Worm (Caenorhabditis elegans) whole organism, L3 larva: ENCODE results near the gene mdf-1.

Experiments used
- R02D3.7 ChIP-seq: fragments of 150-350 bp; optimal IDR thresholded peaks from 2 replicates; lab custom pipeline; 2014; ENCODE audit warnings: missing biosample characterization, missing genetic modification characterization
- ama-1 ChIP-seq: fragments of 150-350 bp; optimal IDR thresholded peaks from 2 replicates; lab custom pipeline; 2018
- ceh-28 ChIP-seq: fragments of 150-350 bp; optimal IDR thresholded peaks from 2 replicates; lab custom pipeline; 2014; ENCODE audit warnings: missing biosample characterization, missing genetic modification reagents, missing genetic modification characterization
- ceh-82 ChIP-seq: fragments of 150-350 bp; optimal IDR thresholded peaks from 2 replicates; lab custom pipeline; 2014; ENCODE audit warnings: missing biosample characterization, missing genetic modification characterization
- ceh-9 ChIP-seq: sonication (generic microtip); optimal IDR thresholded peaks from 2 replicates; lab custom pipeline; 2018; ENCODE audit warnings: missing biosample characterization, missing genetic modification characterization
- daf-12 ChIP-seq: fragments of 150-350 bp; optimal IDR thresholded peaks from 2 replicates; lab custom pipeline; 2014; ENCODE audit warnings: missing biosample characterization, missing genetic modification reagents, missing genetic modification characterization
- egl-27 ChIP-seq: sonication (generic microtip); optimal IDR thresholded peaks from 4 replicates; lab custom pipeline; 2017; ENCODE audit warnings: missing biosample characterization, missing genetic modification reagents, missing genetic modification characterization
- elt-2 ChIP-seq: sonication (generic microtip); optimal IDR thresholded peaks from 2 replicates; lab custom pipeline; 2016; ENCODE audit warnings: missing genetic modification reagents, mild to moderate bottlenecking, missing genetic modification characterization, missing compliant biosample characterization
- elt-3 ChIP-seq, 3 experiments: fragments of 150-350 bp in 1 of 3; sonication (generic microtip) in 2 of 3; optimal IDR thresholded peaks; 2 replicates in 2 of 3; 4 replicates in 1 of 3; lab custom pipeline; 2014 to 2017; ENCODE audit warnings: missing biosample characterization in 3 of 3, missing genetic modification characterization in 3 of 3
- eor-1 ChIP-seq, 2 experiments: fragments of 150-350 bp; optimal IDR thresholded peaks; 2 replicates each; lab custom pipeline; 2014 to 2018; ENCODE audit warnings: missing biosample characterization in 2 of 2, missing genetic modification characterization in 2 of 2
- fkh-10 ChIP-seq: sonication (generic microtip); optimal IDR thresholded peaks from 2 replicates; lab custom pipeline; 2017; ENCODE audit warnings: missing biosample characterization, missing genetic modification reagents, missing genetic modification characterization
- fkh-2 ChIP-seq: fragments of 150-350 bp; optimal IDR thresholded peaks from 2 replicates; lab custom pipeline; 2014; ENCODE audit warnings: missing biosample characterization, missing genetic modification reagents, missing genetic modification characterization
- hmg-11 ChIP-seq: sonication (generic microtip); optimal IDR thresholded peaks from 2 replicates; lab custom pipeline; 2016; ENCODE audit warnings: missing genetic modification characterization, missing compliant biosample characterization
- jun-1 ChIP-seq: fragments of 150-350 bp; optimal IDR thresholded peaks from 2 replicates; lab custom pipeline; 2014; ENCODE audit warnings: missing biosample characterization, missing genetic modification reagents, missing genetic modification characterization
- lin-15B ChIP-seq: fragments of 150-350 bp; optimal IDR thresholded peaks from 2 replicates; lab custom pipeline; 2014; ENCODE audit warnings: missing biosample characterization, missing genetic modification characterization
- lin-39 ChIP-seq: fragments of 150-350 bp; optimal IDR thresholded peaks from 2 replicates; lab custom pipeline; 2018; ENCODE audit warnings: missing biosample characterization, missing genetic modification reagents, missing genetic modification characterization
- lsy-12 ChIP-seq: sonication (generic microtip); optimal IDR thresholded peaks from 2 replicates; lab custom pipeline; 2016; ENCODE audit warnings: mild to moderate bottlenecking, missing genetic modification characterization, missing compliant biosample characterization
- mml-1 ChIP-seq: fragments of 150-350 bp; sonication (generic microtip); optimal IDR thresholded peaks from 3 replicates; lab custom pipeline; 2014; ENCODE audit warnings: missing biosample characterization, missing genetic modification characterization
- nfya-1 ChIP-seq: sonication (generic microtip); optimal IDR thresholded peaks from 2 replicates; lab custom pipeline; 2017; ENCODE audit warnings: missing genetic modification characterization, mild to moderate bottlenecking, missing compliant biosample characterization, antibody characterized with exemption, moderate library complexity; ENCODE audit not compliant: insufficient read depth
- nhr-11 ChIP-seq: fragments of 150-350 bp; optimal IDR thresholded peaks from 2 replicates; lab custom pipeline; 2014; ENCODE audit warnings: missing biosample characterization, missing genetic modification characterization
- nhr-12 ChIP-seq: fragments of 150-350 bp; optimal IDR thresholded peaks from 2 replicates; lab custom pipeline; 2014; ENCODE audit warnings: missing biosample characterization, missing genetic modification characterization
- nhr-23 ChIP-seq: fragments of 150-350 bp; optimal IDR thresholded peaks from 2 replicates; lab custom pipeline; 2014; ENCODE audit warnings: missing biosample characterization, missing genetic modification reagents, missing genetic modification characterization
- nhr-25 ChIP-seq: sonication (generic microtip); optimal IDR thresholded peaks from 2 replicates; lab custom pipeline; 2017; ENCODE audit warnings: missing biosample characterization, missing genetic modification characterization
- nhr-28 ChIP-seq: fragments of 150-350 bp; optimal IDR thresholded peaks from 2 replicates; lab custom pipeline; 2014; ENCODE audit warnings: missing biosample characterization, missing genetic modification characterization
- nhr-43 ChIP-seq: sonication (generic microtip); optimal IDR thresholded peaks from 2 replicates; lab custom pipeline; 2016; ENCODE audit warnings: mild to moderate bottlenecking, missing genetic modification characterization, missing compliant biosample characterization; ENCODE audit not compliant: poor library complexity, severe bottlenecking
- nhr-76 ChIP-seq: fragments of 150-350 bp; sonication (generic microtip); optimal IDR thresholded peaks from 5 replicates; lab custom pipeline; 2014; ENCODE audit warnings: missing biosample characterization, missing genetic modification characterization
- nhr-77 ChIP-seq: fragments of 150-350 bp; optimal IDR thresholded peaks from 2 replicates; lab custom pipeline; 2014; ENCODE audit warnings: missing biosample characterization, missing genetic modification characterization
- pha-4 ChIP-seq: fragments of 150-350 bp; optimal IDR thresholded peaks from 2 replicates; lab custom pipeline; 2014; ENCODE audit warnings: missing biosample characterization, missing genetic modification reagents, missing genetic modification characterization
- pqm-1 ChIP-seq: fragments of 150-350 bp; optimal IDR thresholded peaks from 2 replicates; lab custom pipeline; 2017; ENCODE audit warnings: missing biosample characterization, missing genetic modification characterization, inconsistent platforms
- skn-1 ChIP-seq: fragments of 150-350 bp; optimal IDR thresholded peaks from 2 replicates; lab custom pipeline; 2014; ENCODE audit warnings: missing biosample characterization, missing genetic modification characterization
- snpc-4 ChIP-seq: fragments of 150-350 bp; optimal IDR thresholded peaks from 2 replicates; lab custom pipeline; 2014; ENCODE audit warnings: missing biosample characterization, missing genetic modification characterization
- tbx-2 ChIP-seq: sonication (generic microtip); optimal IDR thresholded peaks from 2 replicates; lab custom pipeline; 2016; ENCODE audit warnings: mild to moderate bottlenecking, missing genetic modification characterization, missing compliant biosample characterization
- unc-39 ChIP-seq: sonication (generic microtip); optimal IDR thresholded peaks from 4 replicates; lab custom pipeline; 2017; ENCODE audit warnings: missing biosample characterization, missing genetic modification characterization
- unc-62 ChIP-seq: fragments of 150-350 bp; sonication (generic microtip); optimal IDR thresholded peaks from 4 replicates; lab custom pipeline; 2014; ENCODE audit warnings: missing biosample characterization, missing genetic modification reagents, missing genetic modification characterization
- zag-1 ChIP-seq: fragments of 150-350 bp; optimal IDR thresholded peaks from 2 replicates; lab custom pipeline; 2014; ENCODE audit warnings: missing biosample characterization, missing genetic modification characterization
- ztf-11 ChIP-seq: fragments of 150-350 bp; optimal IDR thresholded peaks from 2 replicates; lab custom pipeline; 2014; ENCODE audit warnings: missing biosample characterization, missing genetic modification characterization

mdf-1 gene

DNA sequence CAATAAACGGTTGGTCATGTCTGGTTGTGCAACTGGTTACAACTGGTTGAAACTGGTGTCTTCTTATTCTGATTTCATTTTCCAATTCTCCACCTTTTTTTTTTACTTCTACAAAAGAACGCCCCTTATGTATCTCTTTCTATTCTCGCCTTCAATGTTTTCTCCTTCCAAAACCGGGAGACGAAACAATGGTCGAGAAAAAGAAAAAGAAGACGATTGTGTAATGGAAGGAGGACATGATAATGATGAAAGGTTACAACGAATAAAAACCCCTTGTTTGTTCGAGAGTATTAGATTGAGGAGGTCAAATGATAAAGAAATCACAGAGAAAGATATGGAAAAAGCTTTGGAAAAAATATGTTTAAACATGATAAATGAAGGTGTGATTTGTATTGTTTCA, 25.2 kb downstream of the mdf-1 start, which contains the start of gene C50F4.8:
Gene C50F4.8 (minus strand): TSS at position 28 of the 400 bp plus-strand sequence.
- TF ChIP-seq fkh-2 (tag; lab: Kevin White, UChicago) (no peak), eor-1 (tag; optimal IDR thresholded peaks at IDR 0.05; lab: Kevin White, UChicago) (no peak), lsy-12 (tag; lab: Kevin White, UChicago) (no peak), fkh-10 (GFP tag; lab: Kevin White, UChicago) (no peak), ztf-11 (tag; lab: Kevin White, UChicago) (no peak), nhr-23 (tag; lab: Kevin White, UChicago) (peak; percentile 55), nhr-11 (no peak), ama-1 (lab: Kevin White, UChicago) (peak; percentile 37)

DNA sequence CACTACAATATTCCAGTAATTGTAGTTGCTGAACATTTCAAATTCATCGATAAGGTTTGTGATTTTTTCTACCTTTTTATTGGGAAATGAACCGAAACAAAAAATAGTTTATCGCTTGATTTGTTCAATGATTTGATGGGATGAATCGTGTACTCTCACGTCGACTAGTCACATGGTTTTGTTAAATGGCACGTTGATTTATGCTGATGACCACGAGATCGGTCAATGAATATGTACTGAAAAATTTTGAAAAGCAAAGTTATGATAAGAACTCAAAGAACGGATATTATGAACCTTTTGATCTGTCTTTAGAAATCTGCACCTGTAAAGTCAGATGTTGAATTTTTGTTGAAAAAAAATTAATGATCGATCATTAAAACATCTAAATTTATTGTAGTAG, 27.7 kb downstream of the mdf-1 start:
- TF ChIP-seq lsy-12 (tag; lab: Kevin White, UChicago) = peak; percentile 20
- no peak for TF ChIP-seq zag-1 (tag; lab: Kevin White, UChicago)
- no peak for TF ChIP-seq egl-27 (tag; lab: Kevin White, UChicago)
- TF ChIP-seq unc-62 (GFP tag; lab: Kevin White, UChicago) = no peak
- no peak for TF ChIP-seq ceh-82 (tag; lab: Kevin White, UChicago)
- peak; percentile 86 for TF ChIP-seq nhr-23 (tag; lab: Kevin White, UChicago)
- peak; percentile 26 for TF ChIP-seq nhr-25 (tag; lab: Kevin White, UChicago)
- no peak for TF ChIP-seq R02D3.7
- peak in 2 of 3 experiments; percentile 41 to 56 for TF ChIP-seq elt-3 (tag; optimal IDR thresholded peaks at IDR 0.05; lab: Kevin White, UChicago)
- no peak for TF ChIP-seq ceh-9 (tag; lab: Kevin White, UChicago)
- TF ChIP-seq hmg-11 (tag; lab: Kevin White, UChicago) = no peak
- peak; percentile 69 for TF ChIP-seq jun-1 (tag; lab: Kevin White, UChicago)
- TF ChIP-seq elt-2 = peak; percentile 51
- TF ChIP-seq fkh-2 (tag; lab: Kevin White, UChicago) = no peak
- TF ChIP-seq eor-1 (tag; optimal IDR thresholded peaks at IDR 0.05; lab: Kevin White, UChicago) = no peak
- no peak for TF ChIP-seq nfya-1 (tag; lab: Kevin White, UChicago)
- no peak for TF ChIP-seq nhr-76
- TF ChIP-seq pha-4 (tag; lab: Kevin White, UChicago) = no peak
- TF ChIP-seq daf-12 (tag; lab: Kevin White, UChicago) = no peak
- peak; percentile 68 for TF ChIP-seq nhr-43 (tag; lab: Kevin White, UChicago)
- no peak for TF ChIP-seq tbx-2
- no peak for TF ChIP-seq skn-1 (tag; lab: Kevin White, UChicago)
- no peak for TF ChIP-seq unc-39 (tag; lab: Kevin White, UChicago)
- TF ChIP-seq lin-39 (tag; lab: Kevin White, UChicago) = no peak
- peak; percentile 88 for TF ChIP-seq pqm-1 (tag; lab: Kevin White, UChicago)
- TF ChIP-seq ceh-28 (tag; lab: Kevin White, UChicago) = no peak
- no peak for TF ChIP-seq lin-15B (tag; lab: Kevin White, UChicago)
- no peak for TF ChIP-seq nhr-77
- no peak for TF ChIP-seq nhr-12

DNA sequence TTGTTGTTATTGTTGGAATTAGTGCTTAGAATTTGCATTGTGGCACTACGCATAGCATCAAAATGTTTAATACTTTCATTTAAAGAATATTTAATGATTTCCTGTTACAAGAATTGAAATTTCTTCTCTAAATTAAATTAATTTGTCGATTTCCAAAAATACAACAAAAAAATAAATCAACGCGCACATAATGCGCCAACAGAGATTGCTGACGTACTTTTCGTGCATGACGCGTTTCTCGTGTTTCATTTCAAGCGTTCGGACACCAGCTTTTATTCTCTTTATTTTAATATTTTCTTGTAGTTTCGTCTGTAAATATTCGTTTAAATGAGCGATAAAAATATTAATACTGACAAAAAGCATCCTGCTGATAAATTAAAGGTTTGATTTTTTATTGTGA, 30.4 kb downstream of the mdf-1 start, which contains the start of gene eif-2Bdelta:
Gene eif-2Bdelta (plus strand): TSS at position 235 of the 400 bp plus-strand sequence.
- TF ChIP-seq mml-1 (tag; lab: Kevin White, UChicago) = no peak
- no peak for TF ChIP-seq nhr-28 (tag; lab: Kevin White, UChicago)
- TF ChIP-seq nhr-11 = no peak
- peak; percentile 14 for TF ChIP-seq jun-1 (tag; lab: Kevin White, UChicago)
- peak; percentile 45 for TF ChIP-seq nfya-1 (tag; lab: Kevin White, UChicago)
- no peak for TF ChIP-seq lsy-12 (tag; lab: Kevin White, UChicago)
- TF ChIP-seq snpc-4 = peak; percentile 46
- peak; percentile 20 for TF ChIP-seq nhr-23 (tag; lab: Kevin White, UChicago)
- TF ChIP-seq nhr-43 (tag; lab: Kevin White, UChicago) = no peak
- peak; percentile 23 for TF ChIP-seq fkh-10 (GFP tag; lab: Kevin White, UChicago)
- TF ChIP-seq elt-2 = peak; percentile 7
- TF ChIP-seq ztf-11 (tag; lab: Kevin White, UChicago) = no peak
- peak; percentile 30 for TF ChIP-seq lin-15B (tag; lab: Kevin White, UChicago)
- peak; percentile 73 for TF ChIP-seq pha-4 (tag; lab: Kevin White, UChicago)
- peak; percentile 28 for TF ChIP-seq hmg-11 (tag; lab: Kevin White, UChicago)
